Fruit fly (Drosophila melanogaster) whole organism, embryonic: ENCODE data around the gene Col4a1.
A peak's percentile ranks its signal among the peaks of the same experiment; 100 is the strongest.

ENCODE experiments used
- Adf1 ChIP-seq: fragments of 200-800 bp; sonication (Bioruptor generic); IDR thresholded peaks from 2 replicates; pipeline ENCODE4 v1.3.6; 2022; ENCODE audit warnings: missing biosample characterization, missing genetic modification characterization
- Atf3 ChIP-seq: fragments of 200-800 bp; sonication (Bioruptor generic); optimal IDR thresholded peaks from 3 replicates; lab custom pipeline; 2016; ENCODE audit warnings: missing biosample characterization, missing genetic modification characterization
- CG11504 ChIP-seq: fragments of 200-800 bp; sonication (Bioruptor generic); optimal IDR thresholded peaks from 3 replicates; lab custom pipeline; 2019; ENCODE audit warnings: missing biosample characterization, mild to moderate bottlenecking, missing genetic modification characterization, moderate library complexity
- CG11695 ChIP-seq: fragments of 200-800 bp; sonication (Bioruptor generic); IDR thresholded peaks from 3 replicates; pipeline ENCODE4 v1.3.6; 2022; ENCODE audit warnings: missing biosample characterization, missing genetic modification characterization
- CG12744 ChIP-seq: fragments of 200-800 bp; sonication (Bioruptor generic); optimal IDR thresholded peaks from 2 replicates; lab custom pipeline; 2016; ENCODE audit warnings: missing biosample characterization, missing genetic modification characterization
- CG13123 ChIP-seq: fragments of 200-800 bp; sonication (Bioruptor generic); optimal IDR thresholded peaks from 2 replicates; lab custom pipeline; 2016; ENCODE audit warnings: missing biosample characterization, missing genetic modification characterization
- CG14014 ChIP-seq: fragments of 200-800 bp; sonication (Bioruptor generic); IDR thresholded peaks from 2 replicates; pipeline ENCODE4 v1.3.6; 2022; ENCODE audit warnings: missing biosample characterization, missing genetic modification characterization
- CG1603 ChIP-seq: fragments of 200-800 bp; sonication (Bioruptor generic); optimal IDR thresholded peaks from 2 replicates; lab custom pipeline; 2019; ENCODE audit warnings: missing biosample characterization, mild to moderate bottlenecking, missing genetic modification characterization, moderate library complexity
- CG17361 ChIP-seq: fragments of 200-800 bp; sonication (Bioruptor generic); IDR thresholded peaks from 3 replicates; pipeline ENCODE4 v1.3.6; 2022; ENCODE audit warnings: missing biosample characterization, missing genetic modification characterization
- CG18619 ChIP-seq: fragments of 200-800 bp; sonication (Bioruptor generic); optimal IDR thresholded peaks from 3 replicates; lab custom pipeline; 2017; ENCODE audit warnings: missing biosample characterization, mild to moderate bottlenecking, missing genetic modification characterization
- CG2116 ChIP-seq: fragments of 200-800 bp; sonication (Bioruptor generic); optimal IDR thresholded peaks from 3 replicates; lab custom pipeline; 2018; ENCODE audit warnings: missing biosample characterization, mild to moderate bottlenecking, missing genetic modification characterization
- CG2120 ChIP-seq: fragments of 200-800 bp; sonication (Bioruptor generic); optimal IDR thresholded peaks from 3 replicates; lab custom pipeline; 2016; ENCODE audit warnings: missing biosample characterization, missing genetic modification characterization
- CG30431 ChIP-seq: fragments of 200-800 bp; sonication (Bioruptor generic); optimal IDR thresholded peaks from 2 replicates; lab custom pipeline; 2017; ENCODE audit warnings: missing biosample characterization, missing genetic modification characterization
- CG31365 ChIP-seq: fragments of 200-800 bp; sonication (Bioruptor generic); optimal IDR thresholded peaks from 2 replicates; lab custom pipeline; 2018; ENCODE audit warnings: missing biosample characterization, mild to moderate bottlenecking, missing genetic modification characterization
- CG3407 ChIP-seq: fragments of 200-800 bp; sonication (Bioruptor generic); optimal IDR thresholded peaks from 2 replicates; lab custom pipeline; 2018; ENCODE audit warnings: missing biosample characterization, mild to moderate bottlenecking, missing genetic modification characterization
- CG4617 ChIP-seq: fragments of 200-800 bp; sonication (Bioruptor generic); optimal IDR thresholded peaks from 3 replicates; lab custom pipeline; 2016; ENCODE audit warnings: missing biosample characterization, missing genetic modification characterization, borderline replicate concordance
- CG7271 ChIP-seq: fragments of 200-800 bp; sonication (Bioruptor generic); optimal IDR thresholded peaks from 2 replicates; lab custom pipeline; 2018; ENCODE audit warnings: missing biosample characterization, mild to moderate bottlenecking, missing genetic modification characterization, moderate library complexity
- CG9727 ChIP-seq: fragments of 200-800 bp; sonication (Bioruptor generic); optimal IDR thresholded peaks from 3 replicates; lab custom pipeline; 2017; ENCODE audit warnings: missing biosample characterization, mild to moderate bottlenecking, missing genetic modification characterization
- Dbx ChIP-seq: fragments of 200-800 bp; sonication (Bioruptor generic); IDR thresholded peaks from 3 replicates; pipeline ENCODE4 v1.3.6; 2022; ENCODE audit warnings: missing biosample characterization, missing genetic modification characterization
- Deaf1 ChIP-seq: fragments of 200-800 bp; optimal IDR thresholded peaks from 3 replicates; lab custom pipeline; 2019; ENCODE audit warnings: missing biosample characterization, mild to moderate bottlenecking, missing genetic modification characterization, moderate library complexity
- Doc3 ChIP-seq: fragments of 200-800 bp; sonication (Bioruptor generic); IDR thresholded peaks from 3 replicates; pipeline ENCODE4 v1.3.6; 2022; ENCODE audit warnings: missing biosample characterization, missing genetic modification characterization; ENCODE audit not compliant: partially characterized antibody
- ERR ChIP-seq: fragments of 200-800 bp; sonication (Bioruptor generic); optimal IDR thresholded peaks from 2 replicates; lab custom pipeline; 2016; ENCODE audit warnings: missing biosample characterization, missing genetic modification characterization
- H2.0 ChIP-seq: fragments of 200-800 bp; sonication (Bioruptor generic); IDR thresholded peaks from 2 replicates; pipeline ENCODE4 v1.3.6; 2022; ENCODE audit warnings: missing biosample characterization, missing genetic modification characterization
- MTF-1 ChIP-seq: fragments of 200-800 bp; sonication (Bioruptor generic); optimal IDR thresholded peaks from 2 replicates; lab custom pipeline; 2018; ENCODE audit warnings: missing biosample characterization, mild to moderate bottlenecking, missing genetic modification characterization, borderline replicate concordance
- NfI ChIP-seq: fragments of 200-800 bp; sonication (Bioruptor generic); optimal IDR thresholded peaks from 3 replicates; lab custom pipeline; 2018; ENCODE audit warnings: missing biosample characterization, mild to moderate bottlenecking, missing genetic modification characterization, moderate library complexity
- Sry-δ ChIP-seq: fragments of 200-800 bp; sonication (Bioruptor generic); optimal IDR thresholded peaks from 2 replicates; lab custom pipeline; 2016; ENCODE audit warnings: missing biosample characterization, missing genetic modification characterization
- Ssrp ChIP-seq: fragments of 200-800 bp; sonication (Bioruptor generic); optimal IDR thresholded peaks from 2 replicates; lab custom pipeline; 2018; ENCODE audit warnings: missing biosample characterization, mild to moderate bottlenecking, missing genetic modification characterization, moderate library complexity
- ab ChIP-seq: fragments of 200-800 bp; sonication (Bioruptor generic); optimal IDR thresholded peaks from 2 replicates; lab custom pipeline; 2016; ENCODE audit warnings: missing biosample characterization, missing genetic modification characterization
- bbx ChIP-seq: fragments of 200-800 bp; sonication (Bioruptor generic); IDR thresholded peaks from 2 replicates; pipeline ENCODE4 v1.3.6; 2022; ENCODE audit warnings: missing biosample characterization, missing genetic modification characterization; ENCODE audit not compliant: partially characterized antibody
- chinmo ChIP-seq: fragments of 200-800 bp; sonication (Bioruptor generic); IDR thresholded peaks from 4 replicates; pipeline ENCODE4 v1.3.6; 2022; ENCODE audit warnings: missing biosample characterization, missing genetic modification characterization; ENCODE audit not compliant: partially characterized antibody
- esg ChIP-seq: fragments of 200-800 bp; sonication (Bioruptor generic); conservative IDR thresholded peaks from 2 replicates; pipeline ENCODE4 v1.3.6; 2022; ENCODE audit warnings: missing biosample characterization, missing genetic modification characterization
- ewg ChIP-seq: fragments of 200-800 bp; sonication (Bioruptor generic); optimal IDR thresholded peaks from 3 replicates; lab custom pipeline; 2017; ENCODE audit warnings: mild to moderate bottlenecking, missing biosample characterization, missing genetic modification reagents, missing genetic modification characterization
- gce ChIP-seq: fragments of 200-800 bp; sonication (Bioruptor generic); IDR thresholded peaks from 3 replicates; pipeline ENCODE4 v1.3.6; 2022; ENCODE audit warnings: missing biosample characterization, missing genetic modification characterization
- grn ChIP-seq: fragments of 200-800 bp; sonication (Bioruptor generic); optimal IDR thresholded peaks from 3 replicates; lab custom pipeline; 2017; ENCODE audit warnings: missing biosample characterization, missing genetic modification characterization
- h ChIP-seq: fragments of >200 bp; optimal IDR thresholded peaks from 2 replicates; lab custom pipeline; 2017
- insv ChIP-seq, 2 experiments: fragments of 200-800 bp; sonication (Bioruptor generic); optimal IDR thresholded peaks; 3 replicates each; lab custom pipeline; 2016 to 2018; ENCODE audit warnings: missing biosample characterization in 2 of 2, missing genetic modification characterization in 2 of 2
- lilli ChIP-seq: fragments of 200-800 bp; sonication (Bioruptor generic); optimal IDR thresholded peaks from 3 replicates; lab custom pipeline; 2016; ENCODE audit warnings: missing biosample characterization, missing genetic modification characterization
- lov ChIP-seq, 2 experiments: fragments of 200-800 bp in 1 of 2; fragments of >200 bp in 1 of 2; sonication (Bioruptor generic) in 1 of 2; IDR thresholded peaks in 1 of 2; optimal IDR thresholded peaks in 1 of 2; 2 replicates in 1 of 2; 3 replicates in 1 of 2; pipeline versions ENCODE4 v1.3.6 to Lab custom; 2017 to 2022; ENCODE audit warnings: missing biosample characterization in 1 of 2, missing genetic modification characterization in 1 of 2
- pho ChIP-seq: fragments of 200-800 bp; sonication (Bioruptor generic); optimal IDR thresholded peaks from 2 replicates; lab custom pipeline; 2016; ENCODE audit warnings: missing biosample characterization, missing genetic modification characterization
- pnt ChIP-seq: fragments of 200-800 bp; sonication (Bioruptor generic); optimal IDR thresholded peaks from 3 replicates; lab custom pipeline; 2016; ENCODE audit warnings: missing biosample characterization, missing genetic modification characterization
- sc ChIP-seq, 3 experiments: fragments of >200 bp in 2 of 3; fragments of 200-800 bp in 1 of 3; sonication (Bioruptor generic) in 1 of 3; optimal IDR thresholded peaks; 2 replicates in 2 of 3; 3 replicates in 1 of 3; lab custom pipeline; 2017; ENCODE audit warnings: mild to moderate bottlenecking in 1 of 3, missing biosample characterization in 1 of 3, missing genetic modification characterization in 1 of 3, missing genetic modification reagents in 1 of 3
- sens ChIP-seq: fragments of 200-800 bp; sonication (Bioruptor generic); peaks from one replicate; lab custom pipeline; 2016; ENCODE audit warnings: missing biosample characterization, missing genetic modification characterization
- sob ChIP-seq: fragments of 200-800 bp; sonication (Bioruptor generic); IDR thresholded peaks from 2 replicates; pipeline ENCODE4 v1.3.6; 2022; ENCODE audit warnings: missing biosample characterization, missing genetic modification characterization
- stwl ChIP-seq: fragments of 200-800 bp; sonication (Bioruptor generic); optimal IDR thresholded peaks from 3 replicates; lab custom pipeline; 2018; ENCODE audit warnings: missing biosample characterization, mild to moderate bottlenecking, missing genetic modification characterization, moderate library complexity
- unpg ChIP-seq: fragments of 200-800 bp; sonication (Bioruptor generic); optimal IDR thresholded peaks from 3 replicates; lab custom pipeline; 2018; ENCODE audit warnings: missing biosample characterization, mild to moderate bottlenecking, missing genetic modification characterization, moderate library complexity

The Col4a1 gene

DNA sequence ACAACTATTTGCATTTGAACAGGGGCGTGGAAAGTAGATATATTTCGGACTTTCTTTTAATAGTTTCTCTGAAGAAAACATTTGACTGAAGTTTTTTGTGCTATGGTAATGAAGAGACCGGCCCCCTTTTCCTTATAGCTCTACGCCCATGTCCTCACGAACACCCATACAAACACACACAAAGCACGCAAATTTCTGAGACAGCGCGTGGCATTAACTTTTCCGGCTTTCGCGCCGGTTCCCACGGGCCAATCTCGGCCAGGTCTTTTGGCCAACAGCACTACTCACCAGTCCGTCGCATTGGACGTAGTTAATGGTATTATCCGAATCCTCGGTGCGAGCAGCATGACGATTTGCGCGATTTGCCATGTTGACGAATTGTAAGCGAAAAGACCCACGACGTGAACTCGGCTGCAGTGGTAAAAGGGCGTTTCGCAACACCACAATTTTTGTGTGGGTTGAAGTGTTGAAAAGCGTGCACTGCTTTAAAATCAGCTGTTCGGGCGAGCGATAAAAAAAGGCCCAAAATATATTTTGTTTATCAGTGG lies 23.0 kb downstream of the Col4a1 start, which contains the start of gene senju (continued):
- TF ChIP-seq CG12744 (GFP tag; lab: Kevin White, UChicago) (peak; percentile 76), NfI (GFP tag; lab: Kevin White, UChicago) (peak; percentile 79), CG14014 (GFP tag; lab: Robert Waterston, UW) (peak; percentile 83), unpg (GFP tag; lab: Kevin White, UChicago) (peak; percentile 80), CG7271 (tag; lab: Kevin White, UChicago) (no peak), ab (GFP tag; lab: Kevin White, UChicago) (peak; percentile 61), CG4617 (GFP tag; lab: Kevin White, UChicago) (peak; percentile 95), pnt (GFP tag; lab: Kevin White, UChicago) (peak; percentile 74), h (lab: Kevin White, UChicago) (no peak), Adf1 (GFP tag; lab: Robert Waterston, UW) (peak; percentile 62), MTF-1 (peak; percentile 59), bbx (GFP tag; lab: Robert Waterston, UW) (peak; percentile 35; the same call in 1 of the 2 replicates), grn (GFP tag; lab: Kevin White, UChicago) (peak; percentile 48), Deaf1 (tag; lab: Kevin White, UChicago) (peak; percentile 86), CG30431 (GFP tag; lab: Kevin White, UChicago) (peak; percentile 72), CG17361 (GFP tag; lab: Robert Waterston, UW) (peak; percentile 78), lov (optimal IDR thresholded peaks at IDR 0.05; lab: Kevin White, UChicago) (no peak), lov (GFP tag; IDR thresholded peaks at IDR 0.05; lab: Robert Waterston, UW) (peak; percentile 55; the same call in 2 of the 3 replicates), sc (optimal IDR thresholded peaks at IDR 0.05; lab: Kevin White, UChicago) (no peak), sc (GFP tag; optimal IDR thresholded peaks at IDR 0.05; lab: Kevin White, UChicago) (peak; percentile 62), CG18619 (peak; percentile 87)

DNA sequence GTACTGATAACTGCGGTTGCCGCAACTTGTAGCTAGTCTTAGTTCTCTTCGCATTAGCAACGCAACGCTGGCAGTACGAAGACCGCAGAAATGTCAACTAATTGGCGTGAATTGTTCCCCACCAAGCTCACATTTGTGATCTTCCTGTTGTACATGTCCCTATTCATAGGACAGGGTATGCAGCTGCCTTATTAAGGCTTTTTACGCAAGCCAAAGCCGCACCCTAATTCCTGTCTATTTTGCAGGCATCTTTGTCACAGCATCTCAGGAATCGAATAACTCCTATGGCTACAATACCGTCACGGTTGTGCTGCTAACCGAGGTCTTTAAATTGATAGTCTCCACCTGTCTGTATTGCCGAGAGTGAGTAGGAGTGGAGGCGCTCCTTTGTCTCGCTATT lies 23.6 kb downstream of the Col4a1 start, which contains the start of gene eIF3h:
Gene eIF3h (minus strand): TSS at position 101 of the 400 bp plus-strand sequence.
- peak; percentile 42 for TF ChIP-seq CG11504 (tag; lab: Kevin White, UChicago)
- TF ChIP-seq ERR = no peak

DNA sequence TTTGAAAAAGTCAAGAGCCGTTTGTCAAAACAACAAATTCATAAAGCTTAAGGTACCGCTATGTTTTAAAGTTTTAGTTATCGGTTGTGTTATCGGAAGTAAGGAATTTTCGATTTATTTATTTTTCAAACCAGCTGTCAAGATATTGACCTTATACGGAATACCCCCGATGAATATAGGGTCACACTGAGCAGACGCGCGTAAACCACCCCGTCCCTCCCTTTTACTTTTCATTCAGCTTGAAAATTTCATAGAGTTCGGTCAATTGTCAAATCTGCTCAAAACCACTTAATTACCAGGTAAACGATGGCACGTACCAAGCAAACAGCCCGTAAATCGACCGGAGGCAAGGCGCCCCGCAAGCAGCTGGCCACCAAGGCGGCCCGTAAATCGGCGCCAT lies 25.5 kb downstream of the Col4a1 start, which contains the start of the genes CG14036 and His3.3A:
Gene CG14036 (minus strand): TSS at position 64 of the 400 bp plus-strand sequence.
Gene His3.3A (plus strand): TSS at position 106 of the 400 bp plus-strand sequence.
- TF ChIP-seq sob = 0 out of 2 replicates have a peak, but pooled peaks have one; percentile 22
- TF ChIP-seq CG2116 (GFP tag; lab: Kevin White, UChicago) = peak; percentile 90
- 0 out of 3 replicates have a peak, but pooled peaks have one; percentile 16 for TF ChIP-seq gce
- no peak for TF ChIP-seq CG31365
- TF ChIP-seq Sry-δ = peak; percentile 65
- no peak for TF ChIP-seq CG3407
- TF ChIP-seq lilli = peak; percentile 38
- TF ChIP-seq insv (GFP tag; optimal IDR thresholded peaks at IDR 0.05; lab: Kevin White, UChicago) = peak in 1 of 2 experiments; percentile 14
- no peak for TF ChIP-seq CG13123 (GFP tag; lab: Kevin White, UChicago)
- 0 out of 3 replicates have a peak, but pooled peaks have one; percentile 11 for TF ChIP-seq CG11695
- TF ChIP-seq sens (GFP tag; lab: Kevin White, UChicago) = peak; percentile 83
- no peak for TF ChIP-seq Ssrp (tag; lab: Kevin White, UChicago)
- peak; percentile 40 for TF ChIP-seq ewg (GFP tag; lab: Kevin White, UChicago)
- 0 out of 3 replicates have a peak, but pooled peaks have one; percentile 18 for TF ChIP-seq Dbx (GFP tag; lab: Robert Waterston, UW)
- TF ChIP-seq CG2120 = peak; percentile 46
- TF ChIP-seq esg (GFP tag; lab: Robert Waterston, UW) = no peak
- peak; percentile 100 for TF ChIP-seq CG1603
- peak; percentile 43 for TF ChIP-seq CG4617 (GFP tag; lab: Kevin White, UChicago)
- peak; percentile 72 for TF ChIP-seq stwl (tag; lab: Kevin White, UChicago)
- TF ChIP-seq CG9727 (GFP tag; lab: Kevin White, UChicago) = peak; percentile 32
- no peak for TF ChIP-seq H2.0 (GFP tag; lab: Robert Waterston, UW)
- TF ChIP-seq chinmo (GFP tag; lab: Robert Waterston, UW) = peak; percentile 68; the same call in 1 of the 4 replicates
- TF ChIP-seq pho (GFP tag; lab: Kevin White, UChicago) = peak; percentile 21
- TF ChIP-seq Doc3 (GFP tag; lab: Robert Waterston, UW) = peak; percentile 49; the same call in 1 of the 3 replicates
- no peak for TF ChIP-seq Atf3 (GFP tag; lab: Kevin White, UChicago)
